Worm (Caenorhabditis elegans) whole organism, L3 larva: ENCODE data around the gene fbxa-219.

ENCODE experiments used
- R02D3.7 ChIP-seq: fragments of 150-350 bp; optimal IDR thresholded peaks from 2 replicates; lab custom pipeline; 2014; ENCODE audit warnings: missing biosample characterization, missing genetic modification characterization
- ZK546.5 ChIP-seq: sonication (generic microtip); optimal IDR thresholded peaks from 2 replicates; lab custom pipeline; 2017; ENCODE audit warnings: missing biosample characterization, missing genetic modification characterization
- ceh-28 ChIP-seq: fragments of 150-350 bp; optimal IDR thresholded peaks from 2 replicates; lab custom pipeline; 2014; ENCODE audit warnings: missing biosample characterization, missing genetic modification reagents, missing genetic modification characterization
- ceh-9 ChIP-seq: sonication (generic microtip); optimal IDR thresholded peaks from 2 replicates; lab custom pipeline; 2018; ENCODE audit warnings: missing biosample characterization, missing genetic modification characterization
- daf-12 ChIP-seq: fragments of 150-350 bp; optimal IDR thresholded peaks from 2 replicates; lab custom pipeline; 2014; ENCODE audit warnings: missing biosample characterization, missing genetic modification reagents, missing genetic modification characterization
- egl-27 ChIP-seq: sonication (generic microtip); optimal IDR thresholded peaks from 4 replicates; lab custom pipeline; 2017; ENCODE audit warnings: missing biosample characterization, missing genetic modification reagents, missing genetic modification characterization
- egl-5 ChIP-seq: fragments of 150-350 bp; optimal IDR thresholded peaks from 2 replicates; lab custom pipeline; 2017; ENCODE audit warnings: missing biosample characterization, missing genetic modification reagents, missing genetic modification characterization, inconsistent platforms
- elt-1 ChIP-seq: fragments of 150-350 bp; optimal IDR thresholded peaks from 2 replicates; lab custom pipeline; 2014; ENCODE audit warnings: missing biosample characterization, missing genetic modification characterization
- elt-2 ChIP-seq: sonication (generic microtip); optimal IDR thresholded peaks from 2 replicates; lab custom pipeline; 2016; ENCODE audit warnings: missing genetic modification reagents, mild to moderate bottlenecking, missing genetic modification characterization, missing compliant biosample characterization
- fkh-2 ChIP-seq: fragments of 150-350 bp; optimal IDR thresholded peaks from 2 replicates; lab custom pipeline; 2014; ENCODE audit warnings: missing biosample characterization, missing genetic modification reagents, missing genetic modification characterization
- hmg-11 ChIP-seq: sonication (generic microtip); optimal IDR thresholded peaks from 2 replicates; lab custom pipeline; 2016; ENCODE audit warnings: missing genetic modification characterization, missing compliant biosample characterization
- lin-15B ChIP-seq: fragments of 150-350 bp; optimal IDR thresholded peaks from 2 replicates; lab custom pipeline; 2014; ENCODE audit warnings: missing biosample characterization, missing genetic modification characterization
- lin-39 ChIP-seq: fragments of 150-350 bp; optimal IDR thresholded peaks from 2 replicates; lab custom pipeline; 2018; ENCODE audit warnings: missing biosample characterization, missing genetic modification reagents, missing genetic modification characterization
- lsy-12 ChIP-seq: sonication (generic microtip); optimal IDR thresholded peaks from 2 replicates; lab custom pipeline; 2016; ENCODE audit warnings: mild to moderate bottlenecking, missing genetic modification characterization, missing compliant biosample characterization
- mdl-1 ChIP-seq: fragments of 150-350 bp; optimal IDR thresholded peaks from 2 replicates; lab custom pipeline; 2014; ENCODE audit warnings: missing biosample characterization, missing genetic modification characterization
- mml-1 ChIP-seq: fragments of 150-350 bp; sonication (generic microtip); optimal IDR thresholded peaks from 3 replicates; lab custom pipeline; 2014; ENCODE audit warnings: missing biosample characterization, missing genetic modification characterization
- nfya-1 ChIP-seq: sonication (generic microtip); optimal IDR thresholded peaks from 2 replicates; lab custom pipeline; 2017; ENCODE audit warnings: missing genetic modification characterization, mild to moderate bottlenecking, missing compliant biosample characterization, antibody characterized with exemption, moderate library complexity; ENCODE audit not compliant: insufficient read depth
- nhr-23 ChIP-seq: fragments of 150-350 bp; optimal IDR thresholded peaks from 2 replicates; lab custom pipeline; 2014; ENCODE audit warnings: missing biosample characterization, missing genetic modification reagents, missing genetic modification characterization
- nhr-28 ChIP-seq: fragments of 150-350 bp; optimal IDR thresholded peaks from 2 replicates; lab custom pipeline; 2014; ENCODE audit warnings: missing biosample characterization, missing genetic modification characterization
- nhr-67 ChIP-seq: fragments of 150-350 bp; optimal IDR thresholded peaks from 2 replicates; lab custom pipeline; 2014; ENCODE audit warnings: missing biosample characterization, missing genetic modification characterization
- pha-4 ChIP-seq: fragments of 150-350 bp; optimal IDR thresholded peaks from 2 replicates; lab custom pipeline; 2014; ENCODE audit warnings: missing biosample characterization, missing genetic modification reagents, missing genetic modification characterization
- pqm-1 ChIP-seq: fragments of 150-350 bp; optimal IDR thresholded peaks from 2 replicates; lab custom pipeline; 2017; ENCODE audit warnings: missing biosample characterization, missing genetic modification characterization, inconsistent platforms
- sea-2 ChIP-seq: fragments of 150-350 bp; sonication (generic microtip); optimal IDR thresholded peaks from 4 replicates; lab custom pipeline; 2014; ENCODE audit warnings: missing biosample characterization, missing genetic modification reagents, missing genetic modification characterization
- skn-1 ChIP-seq: fragments of 150-350 bp; optimal IDR thresholded peaks from 2 replicates; lab custom pipeline; 2014; ENCODE audit warnings: missing biosample characterization, missing genetic modification characterization
- tbx-2 ChIP-seq: sonication (generic microtip); optimal IDR thresholded peaks from 2 replicates; lab custom pipeline; 2016; ENCODE audit warnings: mild to moderate bottlenecking, missing genetic modification characterization, missing compliant biosample characterization
- zag-1 ChIP-seq: fragments of 150-350 bp; optimal IDR thresholded peaks from 2 replicates; lab custom pipeline; 2014; ENCODE audit warnings: missing biosample characterization, missing genetic modification characterization
- ztf-4 ChIP-seq: fragments of 150-350 bp; optimal IDR thresholded peaks from 2 replicates; lab custom pipeline; 2014; ENCODE audit warnings: missing biosample characterization, missing genetic modification characterization

The fbxa-219 gene

DNA sequence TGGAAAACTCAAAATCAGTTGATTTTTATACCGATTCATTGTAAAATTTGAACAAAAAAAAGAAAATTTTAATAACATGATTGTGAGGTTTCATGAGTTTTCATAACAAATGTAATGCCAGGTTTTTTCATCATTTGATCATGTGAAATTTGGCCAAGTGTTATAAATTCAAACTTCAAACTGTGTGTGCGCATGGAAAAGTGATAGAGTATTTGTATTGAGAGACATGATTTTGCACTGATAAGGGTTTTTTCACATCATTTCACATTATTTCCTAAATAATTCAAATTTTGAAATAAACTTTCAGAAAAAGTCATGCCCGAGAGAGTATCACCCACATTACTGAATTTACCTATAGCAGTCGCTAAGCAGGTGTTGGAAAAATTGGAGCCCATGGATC is at the start of gene fbxa-219:
Gene fbxa-219, plus strand, starts transcription at position 277 of the 400 bp plus-strand sequence.
- no peak for TF ChIP-seq egl-27 (tag; lab: Kevin White, UChicago)
- no peak for TF ChIP-seq elt-1 (tag; lab: Kevin White, UChicago)
- TF ChIP-seq daf-12: no peak
- TF ChIP-seq lsy-12 (tag; lab: Kevin White, UChicago): no peak
- peak; percentile 59 for TF ChIP-seq elt-2 (tag; lab: Kevin White, UChicago)
- TF ChIP-seq ztf-4: no peak
- peak; percentile 41 for TF ChIP-seq pqm-1 (tag; lab: Kevin White, UChicago)
- no peak for TF ChIP-seq ceh-9 (tag; lab: Kevin White, UChicago)
- no peak for TF ChIP-seq hmg-11 (tag; lab: Kevin White, UChicago)
- TF ChIP-seq sea-2 (GFP tag; lab: Kevin White, UChicago): no peak
- no peak for TF ChIP-seq lin-15B (tag; lab: Kevin White, UChicago)

DNA sequence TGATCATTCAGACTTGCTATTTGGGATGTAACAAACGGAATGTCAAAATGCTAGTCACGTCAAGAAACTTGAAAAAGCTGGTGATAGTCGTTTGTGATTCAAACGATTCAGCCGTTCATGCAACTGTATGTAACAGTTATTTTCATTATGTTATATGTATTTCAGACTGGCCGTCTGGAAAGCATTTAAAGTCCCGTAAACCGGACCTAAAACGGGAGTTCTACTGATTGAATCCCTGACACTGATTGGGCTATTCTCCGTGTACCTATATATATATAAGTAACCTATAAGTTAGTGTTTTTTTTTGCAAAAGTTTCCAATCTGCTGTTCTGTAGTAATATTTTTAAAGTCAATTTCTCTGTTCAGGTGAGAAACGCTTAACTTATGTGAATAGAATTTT is 47.6 kb upstream of the fbxa-219 start:
- TF ChIP-seq nhr-23 (tag; lab: Kevin White, UChicago): no peak
- TF ChIP-seq hmg-11 (tag; lab: Kevin White, UChicago): no peak
- TF ChIP-seq elt-2 (tag; lab: Kevin White, UChicago): no peak

DNA sequence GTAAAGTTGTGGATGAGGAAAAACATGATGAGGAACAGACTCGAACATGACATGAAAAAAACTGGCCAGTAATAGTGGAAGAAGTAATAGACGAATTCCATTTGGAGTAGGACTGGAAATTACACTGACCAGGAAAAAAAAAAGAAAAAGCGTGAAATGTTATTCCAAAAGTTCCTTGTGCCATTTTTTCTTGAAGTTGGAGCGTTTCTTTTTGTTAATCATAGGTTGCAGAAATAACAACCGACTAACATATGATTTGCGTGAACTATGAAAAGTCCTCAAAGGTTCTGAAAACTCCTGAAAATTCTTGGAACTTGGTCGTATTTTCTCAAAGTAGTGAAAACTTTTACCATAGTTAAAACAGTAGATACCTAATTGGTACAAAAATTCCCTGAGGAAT is 45.5 kb upstream of the fbxa-219 start, which contains the start of gene srd-67:
Gene srd-67, minus strand, starts transcription at position 101 of the 400 bp plus-strand sequence.
- TF ChIP-seq egl-5 (no peak), tbx-2 (no peak), skn-1 (tag; lab: Kevin White, UChicago) (no peak), egl-27 (tag; lab: Kevin White, UChicago) (no peak), zag-1 (tag; lab: Kevin White, UChicago) (no peak), hmg-11 (tag; lab: Kevin White, UChicago) (no peak), mdl-1 (tag; lab: Kevin White, UChicago) (no peak), ztf-4 (no peak), mml-1 (no peak), nhr-67 (no peak), ZK546.5 (tag; lab: Kevin White, UChicago) (no peak), nhr-23 (tag; lab: Kevin White, UChicago) (no peak), nfya-1 (tag; lab: Kevin White, UChicago) (no peak)

DNA sequence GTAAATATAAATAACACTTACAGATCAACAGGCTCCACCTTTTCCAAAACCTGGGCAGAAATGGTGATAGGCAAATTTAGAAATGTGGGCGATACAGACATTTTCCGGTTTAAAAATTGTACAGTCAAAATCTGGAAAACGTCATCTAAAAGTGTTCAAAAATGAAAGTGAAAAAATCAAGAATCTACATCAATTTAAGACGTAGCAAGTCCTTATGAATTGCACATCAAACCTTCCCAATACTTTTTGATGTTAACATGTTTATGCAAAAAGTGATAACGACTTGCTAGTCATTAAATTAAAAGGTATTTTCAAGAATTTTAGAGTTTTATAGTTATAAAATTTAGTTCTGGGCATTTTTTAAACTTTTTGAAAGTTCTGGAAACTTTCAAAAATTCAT is 39.9 kb upstream of the fbxa-219 start, which contains the start of gene fbxa-7:
Gene fbxa-7, minus strand, starts transcription at position 101 of the 400 bp plus-strand sequence.
- no peak for TF ChIP-seq lin-39 (tag; lab: Kevin White, UChicago)
- no peak for TF ChIP-seq mml-1
- no peak for TF ChIP-seq hmg-11 (tag; lab: Kevin White, UChicago)
- TF ChIP-seq zag-1 (tag; lab: Kevin White, UChicago): no peak
- no peak for TF ChIP-seq skn-1 (tag; lab: Kevin White, UChicago)
- TF ChIP-seq nhr-67: no peak
- no peak for TF ChIP-seq pha-4
- no peak for TF ChIP-seq fkh-2 (tag; lab: Kevin White, UChicago)
- no peak for TF ChIP-seq R02D3.7 (tag; lab: Kevin White, UChicago)
- TF ChIP-seq ztf-4: no peak
- TF ChIP-seq egl-27 (tag; lab: Kevin White, UChicago): no peak

DNA sequence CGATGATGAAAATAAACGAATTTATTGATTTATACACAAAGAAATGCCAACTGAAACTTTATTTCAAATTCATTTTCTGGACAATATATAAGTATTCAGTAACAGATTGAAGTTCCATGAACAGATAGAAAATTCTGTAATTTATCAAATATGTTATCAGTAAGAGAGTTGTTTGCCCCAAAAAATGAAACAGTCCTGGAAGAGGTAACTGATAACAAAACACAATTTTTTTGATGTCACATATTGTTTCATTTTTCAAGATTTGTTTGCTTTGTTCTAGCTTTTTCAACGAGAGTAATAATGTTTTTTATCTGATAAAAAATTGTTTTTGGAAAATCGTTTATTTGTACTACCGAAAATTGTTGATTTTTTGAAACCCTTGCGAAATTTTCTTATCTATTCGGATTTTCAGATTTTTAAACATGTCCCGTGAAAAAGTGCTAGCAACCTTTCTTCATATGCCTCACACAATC is 38.2 kb upstream of the fbxa-219 start, which contains the start of gene fbxa-73:
Gene fbxa-73, plus strand, starts transcription at position 423 of the 473 bp plus-strand sequence.
- TF ChIP-seq nfya-1 (tag; lab: Kevin White, UChicago) (no peak), elt-2 (tag; lab: Kevin White, UChicago) (peak; percentile 69), pqm-1 (tag; lab: Kevin White, UChicago) (peak; percentile 35)
- TF ChIP-seq, all 47 proteins: peak for 2

DNA sequence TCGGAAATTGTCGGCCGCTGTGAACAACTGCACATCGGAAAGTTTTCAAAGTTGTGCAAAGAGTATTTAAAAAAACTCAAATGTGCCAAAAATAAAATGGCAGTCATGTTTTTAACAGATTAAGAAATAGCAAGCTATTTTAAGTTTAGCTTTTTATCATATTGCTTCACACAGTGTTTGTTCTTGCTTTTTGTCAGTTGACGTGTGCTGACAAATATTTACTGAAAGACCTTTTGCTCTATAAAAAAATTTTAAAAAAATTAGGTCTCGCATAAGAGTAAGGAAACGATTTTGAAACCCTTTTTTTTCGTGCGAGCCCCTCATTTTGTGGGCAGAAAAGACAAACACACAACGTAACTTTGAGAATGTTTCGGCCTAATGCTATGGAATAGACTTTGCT is 35.7 kb upstream of the fbxa-219 start, which contains the start of gene fbxa-71:
Gene fbxa-71, plus strand, starts transcription at position 301 of the 400 bp plus-strand sequence.
- TF ChIP-seq ceh-28 (tag; lab: Kevin White, UChicago) (no peak), R02D3.7 (tag; lab: Kevin White, UChicago) (no peak), lin-39 (tag; lab: Kevin White, UChicago) (no peak), hmg-11 (tag; lab: Kevin White, UChicago) (no peak), lin-15B (tag; lab: Kevin White, UChicago) (no peak), nfya-1 (tag; lab: Kevin White, UChicago) (no peak), nhr-28 (tag; lab: Kevin White, UChicago) (no peak)
- TF ChIP-seq, all 47 proteins: peak for 0
